Worm (Caenorhabditis elegans): ENCODE data around the gene T11G6.3.

T11G6.3 gene

DNA sequence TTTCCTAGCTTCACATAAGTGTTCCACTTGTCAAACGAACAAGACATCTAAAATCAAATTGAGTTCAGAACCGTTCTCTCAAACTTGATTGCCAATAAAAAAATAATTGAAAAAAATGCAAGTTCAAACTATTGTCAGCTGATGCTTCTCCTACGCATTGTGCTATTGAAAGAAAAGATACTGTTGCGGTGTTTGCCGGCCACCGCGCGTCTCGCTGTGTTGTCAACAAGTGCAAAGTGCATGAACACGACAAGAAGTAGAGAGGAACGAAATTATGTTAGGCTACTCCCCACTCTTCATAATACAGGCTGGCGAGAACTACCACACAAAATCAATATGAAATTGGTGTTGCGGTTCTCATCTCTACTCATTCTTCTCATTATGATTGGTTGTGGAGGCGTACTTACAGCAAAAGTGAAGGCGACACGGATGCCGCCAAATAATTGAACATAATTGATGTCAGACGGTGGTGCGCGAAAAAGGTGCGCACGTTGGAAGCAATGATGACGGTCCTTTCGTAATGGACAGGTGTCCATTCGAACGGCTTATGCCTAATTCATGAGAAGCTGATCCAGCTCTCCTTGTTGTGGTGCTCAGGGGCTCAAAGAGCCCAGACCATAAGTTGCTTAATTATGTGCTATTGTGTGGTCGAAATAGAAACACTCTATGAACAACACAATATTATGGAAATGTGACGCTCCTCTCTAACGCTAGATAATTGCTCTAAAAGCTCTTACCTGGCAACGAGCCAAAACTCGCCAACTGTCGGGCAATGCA is 12.5 kb upstream of the T11G6.3 start:
- TF ChIP-seq hmbx-1 (tag; optimal IDR thresholded peaks at IDR 0.05) (no peak), B0310.2 (tag; optimal IDR thresholded peaks at IDR 0.05) (no peak), tbx-11 (GFP tag; IDR thresholded peaks at IDR 0.05) (no peak), aly-1 (tag; optimal IDR thresholded peaks at IDR 0.05) (no peak), hnd-1 (tag; optimal IDR thresholded peaks at IDR 0.05) (no peak), tbx-37 (GFP tag; conservative IDR thresholded peaks at IDR 0.05) (no peak), ceh-36 (tag; optimal IDR thresholded peaks at IDR 0.05) (no peak)

ce11 chrIV:10864031-10864430 is 9.0 kb upstream of the T11G6.3 start, which contains the start of gene nish-1:
nish-1 (plus strand) TSS chrIV:10864331.
- TF ChIP-seq sea-1 (GFP tag; conservative IDR thresholded peaks at IDR 0.05) (no peak), tbx-37 (GFP tag; conservative IDR thresholded peaks at IDR 0.05) (no peak), hmg-4 (GFP tag; optimal IDR thresholded peaks at IDR 0.05) (no peak), flt-1 (GFP tag; IDR thresholded peaks at IDR 0.05) (no peak), pes-1 (GFP tag; IDR thresholded peaks at IDR 0.05) (no peak), tbx-11 (GFP tag; IDR thresholded peaks at IDR 0.05) (no peak), hnd-1 (tag; optimal IDR thresholded peaks at IDR 0.05) (no peak), hmbx-1 (tag; optimal IDR thresholded peaks at IDR 0.05) (no peak), ets-7 (tag; optimal IDR thresholded peaks at IDR 0.05) (no peak), aly-1 (tag; optimal IDR thresholded peaks at IDR 0.05) (no peak), F13C5.2 (tag; optimal IDR thresholded peaks at IDR 0.05) (no peak), scrt-1 (GFP tag; IDR thresholded peaks at IDR 0.05) (no peak), tra-4 (tag; optimal IDR thresholded peaks at IDR 0.05) (no peak)

- no peak for TF ChIP-seq hmbx-1 (tag; optimal IDR thresholded peaks at IDR 0.05)
- no peak for TF ChIP-seq tbx-11 (GFP tag; IDR thresholded peaks at IDR 0.05)
- TF ChIP-seq ets-7 (tag; optimal IDR thresholded peaks at IDR 0.05) = no peak
- TF ChIP-seq tra-4 (tag; optimal IDR thresholded peaks at IDR 0.05) = no peak
- no peak for TF ChIP-seq ama-1 (optimal IDR thresholded peaks at IDR 0.05)
- no peak for TF ChIP-seq ceh-13 (GFP tag; optimal IDR thresholded peaks at IDR 0.05)
- TF ChIP-seq hmg-4 (GFP tag; optimal IDR thresholded peaks at IDR 0.05) = no peak
- TF ChIP-seq ceh-36 (tag; optimal IDR thresholded peaks at IDR 0.05) = no peak
- no peak for TF ChIP-seq tbx-37 (GFP tag; conservative IDR thresholded peaks at IDR 0.05)
- TF ChIP-seq aly-1 (tag; optimal IDR thresholded peaks at IDR 0.05) = no peak
Observed at ce11 chrIV:10861102-10861501, 6.1 kb upstream of the T11G6.3 start, which contains the start of gene rbm-22. rbm-22 (plus strand) TSS chrIV:10861402.

DNA sequence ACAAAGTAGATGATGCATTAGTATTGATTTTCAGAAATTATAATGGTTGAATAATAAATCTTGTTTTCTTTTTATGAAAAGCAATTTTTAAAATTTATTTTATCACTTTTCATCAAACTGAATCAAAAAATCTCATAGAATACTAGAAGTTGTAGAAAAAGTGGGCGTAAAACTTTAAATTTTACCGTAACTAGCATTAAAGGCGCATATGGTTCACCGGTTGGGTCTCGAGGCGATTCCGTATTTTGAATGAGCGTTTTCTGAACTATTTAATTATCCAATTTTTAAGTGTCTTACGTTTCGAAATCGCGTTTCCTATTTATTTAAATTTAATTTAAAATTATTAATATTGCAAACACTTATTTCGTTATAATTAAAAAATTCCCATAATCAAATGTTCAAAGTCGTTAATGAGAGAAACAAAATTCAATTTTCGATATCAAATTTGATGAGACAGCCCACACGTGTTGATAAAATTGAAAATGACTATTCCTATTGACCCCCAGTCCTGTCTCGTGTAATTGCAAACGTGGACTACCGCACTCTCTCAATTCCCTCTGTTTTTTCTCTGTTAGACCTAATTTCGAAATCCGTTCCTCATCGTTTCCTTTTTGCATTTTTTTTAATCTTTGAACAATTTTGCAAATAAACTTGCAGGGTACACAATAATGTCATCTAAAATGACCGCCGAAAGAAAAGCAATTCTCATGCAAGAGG is 3.4 kb upstream of the T11G6.3 start, which contains the start of the genes T11G6.2 and hars-1:
TSS of gene T11G6.2 (minus strand) at position 197 of the 717 bp plus-strand sequence.
TSS of gene hars-1 (plus strand) at position 658 of the 717 bp plus-strand sequence.
- no peak for TF ChIP-seq sea-1 (GFP tag; conservative IDR thresholded peaks at IDR 0.05)
- TF ChIP-seq aly-1 (tag; optimal IDR thresholded peaks at IDR 0.05) = no peak
- no peak for TF ChIP-seq ama-1 (optimal IDR thresholded peaks at IDR 0.05)
- no peak for TF ChIP-seq tra-4 (tag; optimal IDR thresholded peaks at IDR 0.05)
- no peak for TF ChIP-seq hnd-1 (tag; optimal IDR thresholded peaks at IDR 0.05)
- no peak for TF ChIP-seq flt-1 (GFP tag; IDR thresholded peaks at IDR 0.05)
- no peak for TF ChIP-seq ceh-13 (GFP tag; optimal IDR thresholded peaks at IDR 0.05)
- TF ChIP-seq ceh-36 (tag; optimal IDR thresholded peaks at IDR 0.05) = no peak
- TF ChIP-seq scrt-1 (GFP tag; IDR thresholded peaks at IDR 0.05) = no peak

DNA sequence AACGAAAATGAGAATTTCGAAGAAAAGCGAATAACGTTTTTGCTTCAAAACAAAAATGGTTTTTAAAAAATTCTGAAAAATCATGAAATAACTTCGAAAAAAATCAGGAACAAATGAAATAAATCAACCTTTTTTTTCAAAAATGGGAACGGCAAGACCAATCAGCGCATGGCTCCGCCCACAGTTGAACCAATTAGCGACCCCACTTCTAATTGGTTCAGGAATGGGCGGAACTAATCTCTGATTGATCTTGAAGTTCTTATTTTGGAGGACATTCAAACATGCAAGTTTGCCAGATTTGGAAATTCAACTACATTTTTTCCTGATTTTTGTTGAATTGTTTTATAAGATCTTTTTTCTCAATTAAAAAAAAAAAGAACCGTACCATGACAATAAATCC is 909 bp upstream of the T11G6.3 start:
- no peak for TF ChIP-seq ceh-13 (GFP tag; optimal IDR thresholded peaks at IDR 0.05)
- TF ChIP-seq B0310.2 (tag; optimal IDR thresholded peaks at IDR 0.05) = no peak
- no peak for TF ChIP-seq ceh-36 (tag; optimal IDR thresholded peaks at IDR 0.05)
- TF ChIP-seq aly-1 (tag; optimal IDR thresholded peaks at IDR 0.05) = no peak
- TF ChIP-seq hnd-1 (tag; optimal IDR thresholded peaks at IDR 0.05) = no peak
- no peak for TF ChIP-seq hmg-4 (GFP tag; optimal IDR thresholded peaks at IDR 0.05)
- TF ChIP-seq F13C5.2 (tag; optimal IDR thresholded peaks at IDR 0.05) = no peak
- no peak for TF ChIP-seq ets-7 (tag; optimal IDR thresholded peaks at IDR 0.05)
- no peak for TF ChIP-seq hmbx-1 (tag; optimal IDR thresholded peaks at IDR 0.05)
- no peak for TF ChIP-seq tbx-11 (GFP tag; IDR thresholded peaks at IDR 0.05)
- no peak for TF ChIP-seq scrt-1 (GFP tag; IDR thresholded peaks at IDR 0.05)
- no peak for TF ChIP-seq tra-4 (tag; optimal IDR thresholded peaks at IDR 0.05)
- TF ChIP-seq tbx-37 (GFP tag; conservative IDR thresholded peaks at IDR 0.05) = no peak
- TF ChIP-seq ama-1 (optimal IDR thresholded peaks at IDR 0.05) = no peak
- TF ChIP-seq flt-1 (GFP tag; IDR thresholded peaks at IDR 0.05) = no peak
- TF ChIP-seq pes-1 (GFP tag; IDR thresholded peaks at IDR 0.05) = no peak

DNA sequence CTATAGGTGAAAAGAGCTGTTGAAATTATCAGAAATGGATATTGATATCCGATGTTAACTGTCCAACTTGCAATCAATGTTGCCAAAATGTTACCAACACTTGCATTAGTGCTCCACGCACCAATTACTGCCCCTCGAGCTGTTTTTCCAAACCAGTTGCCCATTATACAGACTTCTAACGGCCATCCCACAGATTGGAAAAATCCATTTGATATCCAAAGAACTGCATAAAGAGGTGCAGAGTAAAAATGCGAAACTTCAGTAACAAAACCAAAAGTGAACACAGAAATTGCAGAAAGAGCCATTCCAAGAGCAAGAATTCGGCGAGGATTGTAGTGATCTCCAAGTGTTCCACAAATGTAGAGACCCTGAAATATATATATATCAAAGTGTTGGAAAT is 995 bp downstream of the T11G6.3 start:
- TF ChIP-seq hnd-1 (tag; optimal IDR thresholded peaks at IDR 0.05) (no peak), F13C5.2 (tag; optimal IDR thresholded peaks at IDR 0.05) (no peak), pes-1 (GFP tag; IDR thresholded peaks at IDR 0.05) (no peak), aly-1 (tag; optimal IDR thresholded peaks at IDR 0.05) (no peak), flt-1 (GFP tag; IDR thresholded peaks at IDR 0.05) (no peak), ceh-36 (tag; optimal IDR thresholded peaks at IDR 0.05) (no peak)

DNA sequence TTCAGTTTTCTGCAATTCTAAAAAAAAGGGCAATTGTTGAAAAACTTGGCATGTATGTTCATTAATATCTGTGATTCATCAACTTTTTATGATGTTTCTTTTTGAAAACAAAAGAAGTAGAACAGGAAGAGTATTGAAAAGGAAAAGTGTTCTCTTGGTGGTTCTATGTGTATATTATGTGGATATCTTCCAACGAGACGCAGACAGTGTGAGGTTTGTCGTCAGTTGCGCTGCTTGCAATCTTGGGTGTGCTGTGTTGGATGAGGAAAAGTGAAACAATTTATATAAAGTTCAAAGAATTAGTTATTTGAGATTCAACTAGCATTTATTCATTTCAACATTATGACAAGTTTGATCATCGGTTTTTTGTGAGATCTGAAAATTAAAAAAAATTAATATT is 2.6 kb downstream of the T11G6.3 start:
- no peak for TF ChIP-seq hmbx-1 (tag; optimal IDR thresholded peaks at IDR 0.05)
- TF ChIP-seq pes-1 (GFP tag; IDR thresholded peaks at IDR 0.05) = no peak
- TF ChIP-seq sea-1 (GFP tag; conservative IDR thresholded peaks at IDR 0.05) = no peak
- TF ChIP-seq flt-1 (GFP tag; IDR thresholded peaks at IDR 0.05) = no peak
- no peak for TF ChIP-seq hnd-1 (tag; optimal IDR thresholded peaks at IDR 0.05)
- no peak for TF ChIP-seq ceh-13 (GFP tag; optimal IDR thresholded peaks at IDR 0.05)
- TF ChIP-seq ama-1 (optimal IDR thresholded peaks at IDR 0.05) = no peak
- no peak for TF ChIP-seq aly-1 (tag; optimal IDR thresholded peaks at IDR 0.05)
- TF ChIP-seq tbx-37 (GFP tag; conservative IDR thresholded peaks at IDR 0.05) = no peak
- TF ChIP-seq hmg-4 (GFP tag; optimal IDR thresholded peaks at IDR 0.05) = no peak
- no peak for TF ChIP-seq F13C5.2 (tag; optimal IDR thresholded peaks at IDR 0.05)
- no peak for TF ChIP-seq scrt-1 (GFP tag; IDR thresholded peaks at IDR 0.05)
- TF ChIP-seq tbx-11 (GFP tag; IDR thresholded peaks at IDR 0.05) = no peak
- TF ChIP-seq tra-4 (tag; optimal IDR thresholded peaks at IDR 0.05) = no peak
- no peak for TF ChIP-seq ets-7 (tag; optimal IDR thresholded peaks at IDR 0.05)
- no peak for TF ChIP-seq B0310.2 (tag; optimal IDR thresholded peaks at IDR 0.05)
- no peak for TF ChIP-seq ceh-36 (tag; optimal IDR thresholded peaks at IDR 0.05)

Measured in whole organism, early embryonic.